Worm (Caenorhabditis elegans) whole organism, young adult: ENCODE results near the gene tag-180.

Experiments
- B0261.1 ChIP-seq: sonication (generic microtip); optimal IDR thresholded peaks from 2 replicates; lab custom pipeline; 2016; ENCODE audit warnings: mild to moderate bottlenecking, missing genetic modification characterization, moderate library complexity, missing compliant biosample characterization
- B0336.3 ChIP-seq: fragments of 200-800 bp; sonication (Bioruptor generic); IDR thresholded peaks from 2 replicates; pipeline ENCODE4 v1.3.6; 2022; ENCODE audit warnings: missing genetic modification characterization, missing compliant biosample characterization
- F10E7.11 ChIP-seq: sonication (generic microtip); optimal IDR thresholded peaks from 2 replicates; lab custom pipeline; 2017; ENCODE audit warnings: mild to moderate bottlenecking, missing genetic modification characterization, moderate library complexity, missing compliant biosample characterization
- F39B2.1 ChIP-seq: fragments of 200-800 bp; sonication (Bioruptor generic); IDR thresholded peaks from 2 replicates; pipeline ENCODE4 v1.3.6; 2022; ENCODE audit warnings: missing genetic modification reagents, missing genetic modification characterization, missing compliant biosample characterization
- F57A8.1 ChIP-seq: fragments of 200-800 bp; sonication (Bioruptor generic); optimal IDR thresholded peaks from 2 replicates; lab custom pipeline; 2018; ENCODE audit warnings: mild to moderate bottlenecking, missing genetic modification characterization, moderate library complexity, missing compliant biosample characterization
- K11D2.4 ChIP-seq: fragments of 200-800 bp; sonication (Bioruptor generic); IDR thresholded peaks from 2 replicates; pipeline ENCODE4 v1.3.6; 2022; ENCODE audit warnings: missing genetic modification reagents, missing genetic modification characterization, missing compliant biosample characterization
- K12H6.12 ChIP-seq: fragments of 200-800 bp; sonication (Bioruptor generic); optimal IDR thresholded peaks from 2 replicates; lab custom pipeline; 2018; ENCODE audit warnings: mild to moderate bottlenecking, missing genetic modification characterization, missing compliant biosample characterization
- Y53G8AR.9 ChIP-seq: fragments of 200-800 bp; sonication (Bioruptor generic); conservative IDR thresholded peaks from 2 replicates; pipeline ENCODE4 v1.3.6; 2022; ENCODE audit warnings: missing genetic modification reagents, missing genetic modification characterization, missing compliant biosample characterization
- Y56A3A.18 ChIP-seq: fragments of 200-800 bp; sonication (Bioruptor generic); IDR thresholded peaks from 2 replicates; pipeline ENCODE4 v1.3.6; 2022; ENCODE audit warnings: missing genetic modification reagents, missing genetic modification characterization, missing compliant biosample characterization
- ama-1 ChIP-seq, 3 experiments: fragments of 150-350 bp in 1 of 3; sonication (generic microtip) in 2 of 3; optimal IDR thresholded peaks; 2 replicates each; lab custom pipeline; 2014 to 2018; ENCODE audit warnings: missing biosample characterization in 2 of 3, missing genetic modification characterization in 2 of 3, missing genetic modification reagents in 2 of 3
- aptf-3 ChIP-seq: fragments of 200-800 bp; sonication (Bioruptor generic); IDR thresholded peaks from 2 replicates; pipeline ENCODE4 v1.3.6; 2022; ENCODE audit warnings: missing genetic modification characterization, missing compliant biosample characterization
- atf-7 ChIP-seq: sonication (generic microtip); optimal IDR thresholded peaks from 2 replicates; lab custom pipeline; 2017; ENCODE audit warnings: mild to moderate bottlenecking, missing genetic modification characterization, missing compliant biosample characterization
- bed-1 ChIP-seq: fragments of 200-800 bp; sonication (Bioruptor generic); IDR thresholded peaks from 2 replicates; pipeline ENCODE4 v1.3.6; 2022; ENCODE audit warnings: missing genetic modification reagents, missing genetic modification characterization, missing compliant biosample characterization
- ccch-3 ChIP-seq: fragments of 200-800 bp; sonication (Bioruptor generic); optimal IDR thresholded peaks from 2 replicates; lab custom pipeline; 2018; ENCODE audit warnings: mild to moderate bottlenecking, missing genetic modification characterization, missing compliant biosample characterization
- ceh-79 ChIP-seq: sonication (generic microtip); optimal IDR thresholded peaks from 2 replicates; lab custom pipeline; 2017; ENCODE audit warnings: mild to moderate bottlenecking, missing genetic modification characterization, missing compliant biosample characterization
- chd-7 ChIP-seq: sonication (generic microtip); optimal IDR thresholded peaks from 2 replicates; lab custom pipeline; 2016; ENCODE audit warnings: mild to moderate bottlenecking, missing genetic modification characterization, moderate library complexity, missing compliant biosample characterization
- dox-1 ChIP-seq: fragments of 200-800 bp; sonication (Bioruptor generic); IDR thresholded peaks from 2 replicates; pipeline ENCODE4 v1.3.6; 2022; ENCODE audit warnings: missing genetic modification reagents, missing genetic modification characterization, missing compliant biosample characterization
- dpl-1 ChIP-seq: fragments of 150-350 bp; optimal IDR thresholded peaks from 2 replicates; lab custom pipeline; 2014; ENCODE audit warnings: missing biosample characterization, missing genetic modification reagents, missing genetic modification characterization
- efl-1 ChIP-seq: fragments of 150-350 bp; optimal IDR thresholded peaks from 2 replicates; lab custom pipeline; 2014; ENCODE audit warnings: missing biosample characterization, missing genetic modification reagents, missing genetic modification characterization
- egl-18 ChIP-seq: fragments of 200-800 bp; sonication (Bioruptor generic); IDR thresholded peaks from 2 replicates; pipeline ENCODE4 v1.3.6; 2022; ENCODE audit warnings: missing genetic modification reagents, missing genetic modification characterization, missing compliant biosample characterization
- egrh-3 ChIP-seq: fragments of 200-800 bp; sonication (Bioruptor generic); IDR thresholded peaks from 2 replicates; pipeline ENCODE4 v1.3.6; 2022; ENCODE audit warnings: missing genetic modification reagents, missing genetic modification characterization, missing compliant biosample characterization
- gei-17 ChIP-seq: fragments of 200-800 bp; sonication (Bioruptor generic); optimal IDR thresholded peaks from 2 replicates; lab custom pipeline; 2018; ENCODE audit warnings: mild to moderate bottlenecking, missing genetic modification characterization, missing compliant biosample characterization
- hrde-1 ChIP-seq: sonication (generic microtip); optimal IDR thresholded peaks from 2 replicates; lab custom pipeline; 2016; ENCODE audit warnings: missing genetic modification characterization, mild to moderate bottlenecking, missing compliant biosample characterization, moderate library complexity, missing genotype, missing genetic modification reagents, borderline replicate concordance
- let-607 ChIP-seq, 2 experiments: fragments of 200-800 bp in 1 of 2; sonication (Bioruptor generic) in 1 of 2; sonication (generic microtip) in 1 of 2; optimal IDR thresholded peaks; 2 replicates each; lab custom pipeline; 2016 to 2018; ENCODE audit warnings: mild to moderate bottlenecking in 2 of 2, missing compliant biosample characterization in 2 of 2, missing genetic modification characterization in 2 of 2, moderate library complexity in 2 of 2, missing genotype in 1 of 2
- lin-35 ChIP-seq, 3 experiments: fragments of 150-350 bp in 2 of 3; sonication (generic microtip) in 1 of 3; optimal IDR thresholded peaks; 2 replicates each; lab custom pipeline; 2014 to 2018; ENCODE audit warnings: missing biosample characterization in 3 of 3, missing genetic modification characterization in 3 of 3, missing genetic modification reagents in 3 of 3
- lin-54 ChIP-seq: fragments of 200-800 bp; sonication (Bioruptor generic); optimal IDR thresholded peaks from 2 replicates; lab custom pipeline; 2018; ENCODE audit warnings: mild to moderate bottlenecking, missing genetic modification characterization, missing compliant biosample characterization
- madf-10 ChIP-seq: sonication (generic microtip); optimal IDR thresholded peaks from 2 replicates; lab custom pipeline; 2016; ENCODE audit warnings: mild to moderate bottlenecking, missing genetic modification characterization, missing compliant biosample characterization
- madf-6 ChIP-seq: fragments of 200-800 bp; sonication (Bioruptor generic); IDR thresholded peaks from 2 replicates; pipeline ENCODE4 v1.3.6; 2022; ENCODE audit warnings: missing genetic modification reagents, missing genetic modification characterization, missing compliant biosample characterization
- madf-8 ChIP-seq: fragments of 200-800 bp; sonication (Bioruptor generic); conservative IDR thresholded peaks from 2 replicates; pipeline ENCODE4 v1.3.6; 2022; ENCODE audit warnings: missing genetic modification reagents, missing genetic modification characterization, missing compliant biosample characterization
- mes-4 ChIP-seq: sonication (generic microtip); optimal IDR thresholded peaks from 2 replicates; lab custom pipeline; 2016; ENCODE audit warnings: missing genotype, missing genetic modification characterization, missing compliant biosample characterization
- nfya-1 ChIP-seq: sonication (generic microtip); optimal IDR thresholded peaks from 2 replicates; lab custom pipeline; 2017; ENCODE audit warnings: antibody characterized with exemption, missing compliant biosample characterization, missing genetic modification characterization, borderline replicate concordance; ENCODE audit not compliant: insufficient read depth
- nhr-80 ChIP-seq: sonication (generic microtip); optimal IDR thresholded peaks from 2 replicates; lab custom pipeline; 2016; ENCODE audit warnings: missing genetic modification characterization, missing compliant biosample characterization
- nhr-90 ChIP-seq: sonication (generic microtip); optimal IDR thresholded peaks from 2 replicates; lab custom pipeline; 2016; ENCODE audit warnings: missing genotype, mild to moderate bottlenecking, missing genetic modification characterization, missing compliant biosample characterization
- pbrm-1 ChIP-seq: fragments of 200-800 bp; sonication (Bioruptor generic); IDR thresholded peaks from 2 replicates; pipeline ENCODE4 v1.3.6; 2022; ENCODE audit warnings: missing genetic modification reagents, missing genetic modification characterization, missing compliant biosample characterization
- pha-4 ChIP-seq: fragments of 150-350 bp; sonication (generic microtip); optimal IDR thresholded peaks from 2 replicates; lab custom pipeline; 2014; ENCODE audit warnings: missing biosample characterization, missing genetic modification reagents, missing genetic modification characterization
- snpc-1.1 ChIP-seq: sonication (generic microtip); optimal IDR thresholded peaks from 2 replicates; lab custom pipeline; 2017; ENCODE audit warnings: missing genetic modification characterization, mild to moderate bottlenecking, missing compliant biosample characterization, antibody characterized with exemption, moderate library complexity, missing genotype, missing genetic modification reagents; ENCODE audit not compliant: insufficient read depth
- sptf-2 ChIP-seq: fragments of 200-800 bp; sonication (Bioruptor generic); optimal IDR thresholded peaks from 2 replicates; lab custom pipeline; 2018; ENCODE audit warnings: mild to moderate bottlenecking, missing genetic modification characterization, missing compliant biosample characterization
- tbx-9 ChIP-seq: sonication (generic microtip); optimal IDR thresholded peaks from 2 replicates; lab custom pipeline; 2016; ENCODE audit warnings: borderline replicate concordance, missing genetic modification characterization, inconsistent platforms, missing compliant biosample characterization
- unc-62 ChIP-seq: fragments of 150-350 bp; optimal IDR thresholded peaks from 2 replicates; lab custom pipeline; 2014; ENCODE audit warnings: missing biosample characterization, missing genetic modification reagents, missing genetic modification characterization
- ztf-18 ChIP-seq: sonication (generic microtip); optimal IDR thresholded peaks from 2 replicates; lab custom pipeline; 2016; ENCODE audit warnings: missing genotype, mild to moderate bottlenecking, missing genetic modification characterization, missing compliant biosample characterization
- ztf-25 ChIP-seq: fragments of 200-800 bp; sonication (Bioruptor generic); IDR thresholded peaks from 2 replicates; pipeline ENCODE4 v1.3.6; 2022; ENCODE audit warnings: missing genetic modification reagents, missing genetic modification characterization, missing compliant biosample characterization
- ztf-3 ChIP-seq: fragments of 200-800 bp; sonication (Bioruptor generic); optimal IDR thresholded peaks from 2 replicates; lab custom pipeline; 2018; ENCODE audit warnings: mild to moderate bottlenecking, missing genetic modification characterization, missing compliant biosample characterization

Gene tag-180

ce11 chrII:11353471-11353870 lies 24.2 kb upstream of the tag-180 start:
- TF ChIP-seq aptf-3 (no peak), chd-7 (no peak), ztf-3 (GFP tag; lab: Kevin White, UChicago) (no peak), tbx-9 (tag; lab: Kevin White, UChicago) (no peak), egl-18 (GFP tag; lab: Robert Waterston, UW) (no peak), ama-1 (optimal IDR thresholded peaks at IDR 0.05; lab: Kevin White, UChicago) (no peak), ama-1 (GFP tag; optimal IDR thresholded peaks at IDR 0.05; lab: Kevin White, UChicago) (no peak), snpc-1.1 (tag; lab: Kevin White, UChicago) (no peak), ceh-79 (tag; lab: Kevin White, UChicago) (no peak), nhr-90 (no peak), lin-54 (GFP tag; lab: Kevin White, UChicago) (no peak), unc-62 (no peak), let-607 (tag; optimal IDR thresholded peaks at IDR 0.05; lab: Kevin White, UChicago) (no peak), nfya-1 (tag; lab: Kevin White, UChicago) (no peak)

ce11 chrII:11351599-11351998 lies 22.4 kb upstream of the tag-180 start, which contains the start of gene clh-2:
Gene clh-2, plus strand, starts transcription at chrII:11351899.
- 0 out of 2 replicates have a peak, but pooled peaks have one; percentile 40 for TF ChIP-seq Y53G8AR.9 (GFP tag; lab: Robert Waterston, UW)
- TF ChIP-seq bed-1, result no peak

- TF ChIP-seq lin-35 (GFP tag; optimal IDR thresholded peaks at IDR 0.05; lab: Kevin White, UChicago) (no peak), egrh-3 (GFP tag; lab: Robert Waterston, UW) (no peak), gei-17 (GFP tag; lab: Kevin White, UChicago) (no peak), tbx-9 (tag; lab: Kevin White, UChicago) (no peak), ceh-79 (tag; lab: Kevin White, UChicago) (no peak), ama-1 (optimal IDR thresholded peaks at IDR 0.05; lab: Kevin White, UChicago) (no peak), ama-1 (GFP tag; optimal IDR thresholded peaks at IDR 0.05; lab: Kevin White, UChicago) (no peak), B0336.3 (GFP tag; lab: Robert Waterston, UW) (no peak), mes-4 (tag; lab: Kevin White, UChicago) (no peak), ztf-18 (no peak), madf-10 (tag; lab: Kevin White, UChicago) (no peak), K11D2.4 (no peak), pbrm-1 (no peak), F10E7.11 (no peak), unc-62 (no peak), efl-1 (GFP tag; lab: Kevin White, UChicago) (no peak), F39B2.1 (no peak), sptf-2 (GFP tag; lab: Kevin White, UChicago) (no peak), nhr-80 (tag; lab: Kevin White, UChicago) (no peak), ztf-25 (GFP tag; lab: Robert Waterston, UW) (no peak), dox-1 (GFP tag; lab: Robert Waterston, UW) (no peak)
Measured at ce11 chrII:11349892-11350291, 20.7 kb upstream of the tag-180 start, which contains the start of gene dph-5. Gene dph-5, plus strand, starts transcription at chrII:11350192.

ce11 chrII:11347878-11348556 lies 18.8 kb upstream of the tag-180 start, which contains the start of the genes B0491.6 and pigm-1:
Gene B0491.6, minus strand, starts transcription at chrII:11348343.
Gene pigm-1, plus strand, starts transcription at chrII:11348445.
- peak; percentile 62 for TF ChIP-seq lin-54 (GFP tag; lab: Kevin White, UChicago)
- no peak for TF ChIP-seq chd-7
- TF ChIP-seq madf-8 (GFP tag; lab: Robert Waterston, UW), result no peak
- TF ChIP-seq dpl-1 (GFP tag; lab: Kevin White, UChicago), result no peak
- TF ChIP-seq ztf-18, result peak; percentile 77
- TF ChIP-seq nhr-80 (tag; lab: Kevin White, UChicago), result peak; percentile 42
- TF ChIP-seq hrde-1 (tag; lab: Kevin White, UChicago), result no peak
- no peak for TF ChIP-seq F39B2.1
- TF ChIP-seq egrh-3 (GFP tag; lab: Robert Waterston, UW), result no peak
- TF ChIP-seq mes-4 (tag; lab: Kevin White, UChicago), result no peak
- TF ChIP-seq B0261.1, result no peak
- TF ChIP-seq madf-6, result peak; percentile 12; the same call in 1 of the 2 replicates
- no peak for TF ChIP-seq pha-4 (tag; lab: Kevin White, UChicago)
- no peak for TF ChIP-seq F57A8.1
- no peak for TF ChIP-seq Y56A3A.18 (GFP tag; lab: Robert Waterston, UW)
- peak; percentile 70 for TF ChIP-seq K12H6.12
- TF ChIP-seq atf-7 (tag; lab: Kevin White, UChicago), result no peak
- TF ChIP-seq ccch-3 (GFP tag; lab: Kevin White, UChicago), result no peak
